Worm (Caenorhabditis elegans) whole organism, L4 larva: Measurements from ENCODE around the gene C48B4.9.
A peak's percentile ranks its signal among the peaks of the same experiment; 100 is the strongest.

Source experiments
- D1046.2 ChIP-seq: fragments of 200-800 bp; sonication (Bioruptor generic); IDR thresholded peaks from 2 replicates; pipeline ENCODE4 v1.3.6; 2022; ENCODE audit warnings: missing genetic modification characterization, missing compliant biosample characterization
- F44E2.7 ChIP-seq: fragments of 200-800 bp; sonication (Bioruptor generic); IDR thresholded peaks from 2 replicates; pipeline ENCODE4 v2.1.2; 2022; ENCODE audit warnings: missing genetic modification characterization, missing compliant biosample characterization
- F49E8.2 ChIP-seq: sonication (generic microtip); optimal IDR thresholded peaks from 2 replicates; lab custom pipeline; 2016; ENCODE audit warnings: missing compliant biosample characterization, mild to moderate bottlenecking, missing genetic modification characterization, borderline replicate concordance
- T26A8.4 ChIP-seq: fragments of 200-800 bp; sonication (Bioruptor generic); IDR thresholded peaks from 2 replicates; pipeline ENCODE4 v1.3.6; 2022; ENCODE audit warnings: missing genetic modification characterization, missing compliant biosample characterization
- ZK546.5 ChIP-seq, 2 experiments: sonication (generic microtip); optimal IDR thresholded peaks; 2 replicates each; lab custom pipeline; 2017; ENCODE audit warnings: missing biosample characterization in 2 of 2, missing genetic modification characterization in 2 of 2
- aha-1 ChIP-seq: fragments of 150-350 bp; peaks from one replicate; lab custom pipeline; 2014; ENCODE audit warnings: missing biosample characterization, missing genetic modification characterization
- arid-1 ChIP-seq: fragments of 200-800 bp; sonication (Bioruptor generic); conservative IDR thresholded peaks from 2 replicates; pipeline ENCODE4 v1.3.6; 2022; ENCODE audit warnings: missing genetic modification reagents, missing genetic modification characterization, missing compliant biosample characterization
- attf-4 ChIP-seq: sonication (generic microtip); optimal IDR thresholded peaks from 3 replicates; lab custom pipeline; 2017; ENCODE audit warnings: missing biosample characterization, missing genetic modification characterization
- ceh-20 ChIP-seq: fragments of 200-800 bp; sonication (Bioruptor generic); IDR thresholded peaks from 2 replicates; pipeline ENCODE4 v1.3.6; 2022; ENCODE audit warnings: missing genetic modification reagents, missing genetic modification characterization, missing compliant biosample characterization
- ceh-32 ChIP-seq: sonication (generic microtip); optimal IDR thresholded peaks from 2 replicates; lab custom pipeline; 2016; ENCODE audit warnings: mild to moderate bottlenecking, missing genetic modification characterization, missing compliant biosample characterization; ENCODE audit not compliant: poor library complexity
- ctbp-1 ChIP-seq: fragments of 200-800 bp; sonication (Bioruptor generic); IDR thresholded peaks from 2 replicates; pipeline ENCODE4 v1.3.6; 2022; ENCODE audit warnings: missing genetic modification reagents, missing genetic modification characterization, missing compliant biosample characterization
- daf-12 ChIP-seq: fragments of 150-350 bp; optimal IDR thresholded peaks from 2 replicates; lab custom pipeline; 2014; ENCODE audit warnings: missing biosample characterization, missing genetic modification reagents, missing genetic modification characterization
- daf-16 ChIP-seq, 3 experiments: sonication (generic microtip); optimal IDR thresholded peaks; 2 replicates each; lab custom pipeline; 2016 to 2017; ENCODE audit warnings: missing genetic modification characterization in 3 of 3, missing genetic modification reagents in 3 of 3, mild to moderate bottlenecking in 2 of 3, missing compliant biosample characterization in 2 of 3, missing biosample characterization in 1 of 3, moderate library complexity in 1 of 3
- daf-19 ChIP-seq: fragments of 200-800 bp; sonication (Bioruptor generic); conservative IDR thresholded peaks from 2 replicates; pipeline ENCODE4 v1.3.6; 2022; ENCODE audit warnings: missing genetic modification characterization, missing compliant biosample characterization
- daf-8 ChIP-seq: fragments of 200-800 bp; sonication (Bioruptor generic); IDR thresholded peaks from 2 replicates; pipeline ENCODE4 v1.3.6; 2022; ENCODE audit warnings: missing genetic modification characterization, missing compliant biosample characterization
- dmd-6 ChIP-seq: fragments of 200-800 bp; sonication (Bioruptor generic); IDR thresholded peaks from 2 replicates; pipeline ENCODE4 v1.3.6; 2022; ENCODE audit warnings: missing genetic modification reagents, missing genetic modification characterization, missing compliant biosample characterization
- dmd-9 ChIP-seq: fragments of 200-800 bp; sonication (Bioruptor generic); IDR thresholded peaks from 2 replicates; pipeline ENCODE4 v1.3.6; 2022; ENCODE audit warnings: missing genetic modification reagents, missing genetic modification characterization, missing compliant biosample characterization
- dpl-1 ChIP-seq: fragments of 150-350 bp; optimal IDR thresholded peaks from 2 replicates; lab custom pipeline; 2014; ENCODE audit warnings: missing biosample characterization, missing genetic modification reagents, missing genetic modification characterization
- duxl-1 ChIP-seq: sonication (generic microtip); optimal IDR thresholded peaks from 2 replicates; lab custom pipeline; 2016; ENCODE audit warnings: mild to moderate bottlenecking, missing genetic modification characterization, moderate library complexity, missing compliant biosample characterization; ENCODE audit not compliant: poor library complexity
- egl-27 ChIP-seq: sonication (generic microtip); optimal IDR thresholded peaks from 3 replicates; lab custom pipeline; 2017; ENCODE audit warnings: missing biosample characterization, missing genetic modification reagents, missing genetic modification characterization
- lim-7 ChIP-seq: fragments of 200-800 bp; sonication (Bioruptor generic); IDR thresholded peaks from 2 replicates; pipeline ENCODE4 v1.3.6; 2022; ENCODE audit warnings: missing genetic modification characterization, missing compliant biosample characterization
- lin-1 ChIP-seq: fragments of 200-800 bp; sonication (Bioruptor generic); IDR thresholded peaks from 2 replicates; pipeline ENCODE4 v1.3.6; 2022; ENCODE audit warnings: missing genetic modification reagents, missing genetic modification characterization, missing compliant biosample characterization
- lin-15B ChIP-seq: fragments of 150-350 bp; sonication (generic microtip); optimal IDR thresholded peaks from 3 replicates; lab custom pipeline; 2014; ENCODE audit warnings: missing biosample characterization, missing genetic modification characterization
- lin-29 ChIP-seq: fragments of 200-800 bp; sonication (Bioruptor generic); IDR thresholded peaks from 2 replicates; pipeline ENCODE4 v1.3.6; 2022; ENCODE audit warnings: missing genetic modification reagents, missing genetic modification characterization, missing compliant biosample characterization
- lir-3 ChIP-seq: sonication (generic microtip); optimal IDR thresholded peaks from 2 replicates; lab custom pipeline; 2016; ENCODE audit warnings: mild to moderate bottlenecking, missing genetic modification characterization, missing compliant biosample characterization
- lsy-2 ChIP-seq, 2 experiments: fragments of 150-350 bp in 1 of 2; sonication (generic microtip) in 1 of 2; optimal IDR thresholded peaks; 2 replicates each; lab custom pipeline; 2014 to 2017; ENCODE audit warnings: missing biosample characterization in 2 of 2, missing genetic modification characterization in 2 of 2
- mdt-29 ChIP-seq: fragments of 200-800 bp; sonication (Bioruptor generic); IDR thresholded peaks from 2 replicates; pipeline ENCODE4 v1.3.6; 2022; ENCODE audit warnings: missing genetic modification reagents, missing genetic modification characterization, missing compliant biosample characterization
- mep-1 ChIP-seq: fragments of 150-350 bp; sonication (generic microtip); optimal IDR thresholded peaks from 3 replicates; lab custom pipeline; 2014; ENCODE audit warnings: missing biosample characterization, missing genetic modification characterization
- mxl-2 ChIP-seq: fragments of 200-800 bp; sonication (Bioruptor generic); conservative IDR thresholded peaks from 2 replicates; pipeline ENCODE4 v1.3.6; 2022; ENCODE audit warnings: missing genetic modification reagents, missing genetic modification characterization, missing compliant biosample characterization
- mxl-3 ChIP-seq: fragments of 200-800 bp; sonication (Bioruptor generic); optimal IDR thresholded peaks from 2 replicates; lab custom pipeline; 2018; ENCODE audit warnings: mild to moderate bottlenecking, missing genetic modification characterization, missing compliant biosample characterization
- nhr-41 ChIP-seq: fragments of 200-800 bp; sonication (Bioruptor generic); IDR thresholded peaks from 2 replicates; pipeline ENCODE4 v1.3.6; 2022; ENCODE audit warnings: missing genetic modification reagents, missing genetic modification characterization, missing compliant biosample characterization
- nhr-42 ChIP-seq: fragments of 200-800 bp; sonication (Bioruptor generic); IDR thresholded peaks from 2 replicates; pipeline ENCODE4 v1.3.6; 2022; ENCODE audit warnings: missing genetic modification characterization, missing compliant biosample characterization
- nhr-76 ChIP-seq: fragments of 150-350 bp; optimal IDR thresholded peaks from 2 replicates; lab custom pipeline; 2014; ENCODE audit warnings: missing biosample characterization, missing genetic modification characterization
- php-3 ChIP-seq: fragments of 200-800 bp; sonication (Bioruptor generic); IDR thresholded peaks from 2 replicates; pipeline ENCODE4 v1.3.6; 2022; ENCODE audit warnings: missing genetic modification reagents, missing genetic modification characterization, missing compliant biosample characterization
- sdz-12 ChIP-seq: fragments of 200-800 bp; sonication (Bioruptor generic); optimal IDR thresholded peaks from 2 replicates; lab custom pipeline; 2018; ENCODE audit warnings: mild to moderate bottlenecking, missing genetic modification characterization, missing compliant biosample characterization
- set-16 ChIP-seq: fragments of 200-800 bp; sonication (Bioruptor generic); IDR thresholded peaks from 2 replicates; pipeline ENCODE4 v1.3.6; 2022; ENCODE audit warnings: missing genetic modification reagents, missing genetic modification characterization, missing compliant biosample characterization
- spr-1 ChIP-seq: sonication (generic microtip); optimal IDR thresholded peaks from 2 replicates; lab custom pipeline; 2016; ENCODE audit warnings: mild to moderate bottlenecking, missing genetic modification characterization, missing compliant biosample characterization
- spr-3 ChIP-seq: fragments of 200-800 bp; sonication (Bioruptor generic); optimal IDR thresholded peaks from 2 replicates; lab custom pipeline; 2018; ENCODE audit warnings: mild to moderate bottlenecking, missing genetic modification characterization, missing compliant biosample characterization
- tag-97 ChIP-seq: fragments of 200-800 bp; sonication (Bioruptor generic); IDR thresholded peaks from 2 replicates; pipeline ENCODE4 v1.3.6; 2022; ENCODE audit warnings: missing genetic modification characterization, missing compliant biosample characterization
- unc-62 ChIP-seq, 3 experiments: fragments of 150-350 bp in 1 of 3; sonication (generic microtip); optimal IDR thresholded peaks in 2 of 3; peaks in 1 of 3; 1 replicate in 1 of 3; 2 replicates in 2 of 3; lab custom pipeline; 2014 to 2017; ENCODE audit warnings: missing biosample characterization in 3 of 3, missing genetic modification characterization in 3 of 3, missing genetic modification reagents in 3 of 3, missing genotype in 1 of 3
- zag-1 ChIP-seq: fragments of 150-350 bp; optimal IDR thresholded peaks from 2 replicates; lab custom pipeline; 2014; ENCODE audit warnings: missing biosample characterization, missing genetic modification characterization
- zfp-3 ChIP-seq: fragments of 200-800 bp; sonication (Bioruptor generic); conservative IDR thresholded peaks from 2 replicates; pipeline ENCODE4 v1.3.6; 2022; ENCODE audit warnings: missing genetic modification reagents, missing genetic modification characterization, missing compliant biosample characterization
- zip-11 ChIP-seq: fragments of 200-800 bp; sonication (Bioruptor generic); IDR thresholded peaks from 2 replicates; pipeline ENCODE4 v1.3.6; 2022; ENCODE audit warnings: missing genetic modification characterization, missing compliant biosample characterization
- zip-2 ChIP-seq: fragments of 150-350 bp; optimal IDR thresholded peaks from 2 replicates; lab custom pipeline; 2014; ENCODE audit warnings: missing biosample characterization, missing genetic modification characterization
- ztf-11 ChIP-seq: fragments of 150-350 bp; optimal IDR thresholded peaks from 2 replicates; lab custom pipeline; 2014; ENCODE audit warnings: missing biosample characterization, missing genetic modification characterization

Gene C48B4.9

DNA sequence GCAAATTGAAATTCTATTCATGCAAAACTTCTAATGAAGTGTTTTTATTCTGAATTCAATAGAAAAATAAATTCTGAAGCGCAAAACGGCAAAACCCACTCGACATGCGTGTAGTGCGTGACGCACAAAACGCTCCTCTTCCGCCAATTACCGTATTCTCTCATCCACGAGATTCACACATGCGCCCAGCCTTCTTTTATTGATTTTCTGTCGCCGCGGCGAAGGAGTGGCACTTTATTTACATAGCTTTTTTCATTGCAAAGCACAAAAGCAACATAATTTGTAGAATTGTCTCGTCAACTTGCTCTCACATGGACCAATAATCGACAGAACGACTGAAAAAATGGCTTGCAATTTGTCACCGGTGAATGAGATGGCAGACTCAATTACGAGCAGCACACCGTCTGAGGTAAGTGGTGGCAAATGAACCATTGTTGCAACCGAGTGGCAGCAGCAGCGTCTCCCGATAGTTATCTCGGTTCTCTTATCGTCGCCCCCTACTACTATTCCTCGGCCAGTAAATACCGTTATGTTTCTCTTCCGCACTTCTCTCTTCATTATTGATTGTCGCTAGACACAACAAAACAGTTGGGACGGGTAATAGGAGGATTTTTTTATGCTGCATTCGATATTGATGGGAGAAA is 17.0 kb downstream of the C48B4.9 start, which contains the start of gene unc-16 (continued):
- TF ChIP-seq egl-27 (tag; lab: Kevin White, UChicago), result no peak
- no peak for TF ChIP-seq lim-7 (GFP tag; lab: Robert Waterston, UW)
- TF ChIP-seq nhr-41 (GFP tag; lab: Robert Waterston, UW), result no peak
- TF ChIP-seq spr-1, result peak; percentile 87
- TF ChIP-seq ceh-32 (tag; lab: Kevin White, UChicago), result no peak
- peak; percentile 50; the same call in 1 of the 2 replicates for TF ChIP-seq arid-1
- TF ChIP-seq F49E8.2 (tag; lab: Kevin White, UChicago), result no peak
- TF ChIP-seq lin-29, result 0 out of 2 replicates have a peak, but pooled peaks have one; percentile 19
- TF ChIP-seq zag-1, result no peak
- TF ChIP-seq php-3, result no peak
- no peak for TF ChIP-seq lir-3 (tag; lab: Kevin White, UChicago)
- TF ChIP-seq zip-11, result no peak
- TF ChIP-seq T26A8.4 (GFP tag; lab: Robert Waterston, UW), result peak; percentile 80
- peak; percentile 95; the same call in 1 of the 2 replicates for TF ChIP-seq ceh-20 (GFP tag; lab: Robert Waterston, UW)
- TF ChIP-seq D1046.2 (GFP tag; lab: Robert Waterston, UW), result no peak
- TF ChIP-seq mxl-2 (GFP tag; lab: Robert Waterston, UW), result peak; percentile 77
- TF ChIP-seq dmd-9 (GFP tag; lab: Robert Waterston, UW), result 0 out of 2 replicates have a peak, but pooled peaks have one; percentile 52
- TF ChIP-seq spr-3, result no peak
- peak; percentile 89 for TF ChIP-seq mxl-3 (GFP tag; lab: Kevin White, UChicago)
- TF ChIP-seq daf-19 (GFP tag; lab: Robert Waterston, UW), result no peak
- TF ChIP-seq zip-2 (tag; lab: Kevin White, UChicago), result no peak
- TF ChIP-seq nhr-76 (tag; lab: Kevin White, UChicago), result no peak
- peak; percentile 67 for TF ChIP-seq duxl-1 (tag; lab: Kevin White, UChicago)
- peak in 1 of 2 experiments; percentile 9 for TF ChIP-seq ZK546.5 (tag; optimal IDR thresholded peaks at IDR 0.05; lab: Kevin White, UChicago)

ce11 chrIII:9544820-9545219 is 18.3 kb downstream of the C48B4.9 start, which contains the start of gene ZK1098.12:
TSS of gene ZK1098.12 (plus strand) at chrIII:9545120.
- TF ChIP-seq zfp-3 (GFP tag; lab: Robert Waterston, UW) (no peak), attf-4 (tag; lab: Kevin White, UChicago) (no peak), zip-2 (tag; lab: Kevin White, UChicago) (no peak), F49E8.2 (tag; lab: Kevin White, UChicago) (no peak), dmd-6 (GFP tag; lab: Robert Waterston, UW) (no peak), unc-62 (GFP tag; optimal IDR thresholded peaks at IDR 0.05 in 1 of 2; lab: Kevin White, UChicago) (no peak), unc-62 (tag; optimal IDR thresholded peaks at IDR 0.05; lab: Kevin White, UChicago) (no peak), sdz-12 (no peak)
- TF ChIP-seq, all 104 proteins: peak for 0

ce11 chrIII:9544125-9544524 is 19.0 kb downstream of the C48B4.9 start, which contains the start of gene ZK1098.9:
TSS of gene ZK1098.9 (plus strand) at chrIII:9544425.
- TF ChIP-seq daf-16 (GFP tag; optimal IDR thresholded peaks at IDR 0.05; lab: Kevin White, UChicago) (no peak), daf-16 (tag; optimal IDR thresholded peaks at IDR 0.05; lab: Kevin White, UChicago) (no peak), tag-97 (no peak), nhr-42 (no peak)

DNA sequence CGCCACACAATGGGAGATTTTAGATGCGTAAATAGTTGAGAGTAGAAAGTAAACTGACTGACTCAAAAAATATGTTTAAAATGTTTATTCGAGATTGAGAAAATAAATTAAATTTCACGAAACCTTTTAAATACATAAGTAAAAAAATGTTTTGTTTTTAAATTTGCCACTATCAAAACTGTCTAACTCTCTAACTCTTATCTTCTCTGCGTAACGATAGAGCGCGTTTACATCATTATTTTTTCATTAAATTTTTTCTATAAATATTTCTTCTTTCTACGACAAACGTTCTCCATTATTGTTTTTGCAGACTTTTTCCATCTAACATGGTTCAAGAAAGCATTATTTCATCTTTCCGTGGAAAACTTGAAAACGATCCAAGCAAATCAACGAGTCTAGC is 20.3 kb downstream of the C48B4.9 start, which contains the start of gene eif-2Balpha:
Gene eif-2Balpha (plus strand): TSS at position 304 of the 400 bp plus-strand sequence.
- TF ChIP-seq mep-1 (tag; lab: Kevin White, UChicago) (peak; percentile 16), lin-1 (GFP tag; lab: Robert Waterston, UW) (no peak), mdt-29 (GFP tag; lab: Robert Waterston, UW) (no peak), ctbp-1 (GFP tag; lab: Robert Waterston, UW) (no peak), aha-1 (tag; lab: Kevin White, UChicago) (no peak), ztf-11 (tag; lab: Kevin White, UChicago) (no peak), dmd-9 (GFP tag; lab: Robert Waterston, UW) (no peak), daf-12 (tag; lab: Kevin White, UChicago) (no peak), zip-2 (tag; lab: Kevin White, UChicago) (no peak), dpl-1 (GFP tag; lab: Kevin White, UChicago) (peak; percentile 67), F44E2.7 (GFP tag; lab: Robert Waterston, UW) (no peak), set-16 (GFP tag; lab: Robert Waterston, UW) (no peak), lsy-2 (tag; optimal IDR thresholded peaks at IDR 0.05; lab: Kevin White, UChicago) (peak in 1 of 2 experiments; percentile 84), daf-8 (GFP tag; lab: Robert Waterston, UW) (no peak), daf-16 (GFP tag; optimal IDR thresholded peaks at IDR 0.05; lab: Kevin White, UChicago) (no peak), daf-16 (tag; optimal IDR thresholded peaks at IDR 0.05; lab: Kevin White, UChicago) (peak; percentile 16), lin-15B (tag; lab: Kevin White, UChicago) (no peak)
